Worm (Caenorhabditis elegans): ENCODE results near the gene nrps-1.

Gene nrps-1

DNA sequence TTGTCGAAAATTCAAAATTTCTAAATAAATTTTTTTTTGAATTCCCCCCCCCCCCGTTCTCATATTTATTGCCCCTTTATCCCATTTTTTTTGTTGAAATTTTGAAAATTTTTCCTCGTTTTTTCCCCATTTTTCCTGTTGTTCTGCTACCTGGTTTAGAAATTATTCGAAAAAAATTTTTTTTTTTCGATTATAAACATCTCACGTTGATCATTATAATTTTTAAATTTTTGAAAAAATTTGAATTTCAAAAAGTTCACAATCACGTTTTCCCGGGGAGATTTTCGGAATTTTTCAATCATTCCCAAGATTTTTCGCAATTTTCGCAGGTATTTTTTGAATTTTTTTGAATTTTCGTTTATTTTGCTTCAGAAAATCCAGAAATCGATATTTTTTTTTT lies 54.4 kb downstream of the nrps-1 start, which contains the start of gene Y66D12A.3:
Y66D12A.3 (plus strand) TSS at position 301 of the 400 bp plus-strand sequence.
- TF ChIP-seq sptf-1 (tag; optimal IDR thresholded peaks at IDR 0.05) (no peak), blmp-1 (tag; optimal IDR thresholded peaks at IDR 0.05) (no peak)

DNA sequence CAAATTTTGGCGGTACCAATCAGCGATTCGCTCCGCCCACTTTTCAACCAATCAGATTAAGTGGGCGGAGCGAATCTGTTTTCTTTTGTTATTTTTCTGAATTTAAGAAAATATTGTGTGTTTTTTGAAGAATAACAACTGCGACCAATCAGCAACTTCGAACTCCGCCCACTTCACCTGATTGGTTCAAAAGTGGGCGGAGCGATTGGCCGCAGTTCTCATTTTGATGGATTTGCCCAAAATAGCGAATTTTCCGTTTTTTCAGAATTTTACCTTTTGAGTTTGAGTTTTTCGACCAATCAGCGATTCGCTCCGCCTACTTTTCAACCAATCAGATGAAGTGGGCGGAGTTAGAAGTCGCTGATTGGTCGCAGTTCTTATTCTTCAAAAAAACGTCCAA lies 54.8 kb downstream of the nrps-1 start:
- TF ChIP-seq lin-13 (tag; optimal IDR thresholded peaks at IDR 0.05) (no peak), cnd-1 (tag; optimal IDR thresholded peaks at IDR 0.05) (no peak), ham-2 (GFP tag; optimal IDR thresholded peaks at IDR 0.05) (no peak), sptf-1 (tag; optimal IDR thresholded peaks at IDR 0.05) (no peak), nhr-28 (tag; optimal IDR thresholded peaks at IDR 0.05) (no peak), bed-3 (GFP tag; optimal IDR thresholded peaks at IDR 0.05) (no peak), ztf-11 (tag; optimal IDR thresholded peaks at IDR 0.05) (no peak), nhr-76 (tag; optimal IDR thresholded peaks at IDR 0.05) (no peak), nhr-237 (tag; optimal IDR thresholded peaks at IDR 0.05) (no peak), elt-1 (tag; optimal IDR thresholded peaks at IDR 0.05; ENCODE audit: borderline replicate concordance, insufficient read depth) (no peak), mls-2 (tag; optimal IDR thresholded peaks at IDR 0.05) (no peak), mep-1 (tag; optimal IDR thresholded peaks at IDR 0.05) (no peak), elt-3 (tag; optimal IDR thresholded peaks at IDR 0.05) (no peak), blmp-1 (tag; optimal IDR thresholded peaks at IDR 0.05) (no peak), unc-120 (tag; optimal IDR thresholded peaks at IDR 0.05; ENCODE audit: poor library complexity, severe bottlenecking) (no peak), ces-1 (GFP tag; optimal IDR thresholded peaks at IDR 0.05) (no peak), unc-39 (tag; optimal IDR thresholded peaks at IDR 0.05) (no peak)

DNA sequence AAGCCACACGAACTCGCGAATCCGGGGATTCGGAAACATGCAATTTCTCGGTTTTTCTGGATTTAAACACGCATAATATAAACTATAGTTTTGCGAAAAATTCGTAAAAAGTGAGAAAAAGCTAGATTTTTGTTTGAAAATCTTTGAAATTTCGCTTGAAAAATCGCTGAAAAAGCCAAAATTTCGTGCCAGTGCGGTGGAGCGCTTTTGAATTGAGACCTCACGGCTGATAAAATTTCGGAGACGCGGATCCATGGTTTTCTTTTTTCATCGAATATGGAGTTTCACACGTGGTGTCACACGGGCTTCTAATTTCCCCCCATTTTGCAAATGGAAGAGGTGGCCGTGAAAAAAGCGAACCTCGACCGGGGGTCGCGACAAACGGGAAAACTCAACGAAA lies 55.8 kb downstream of the nrps-1 start:
- TF ChIP-seq unc-120 (tag; optimal IDR thresholded peaks at IDR 0.05; ENCODE audit: poor library complexity, severe bottlenecking) (no peak), cnd-1 (tag; optimal IDR thresholded peaks at IDR 0.05) (no peak), ceh-43 (GFP tag; optimal IDR thresholded peaks at IDR 0.05) (no peak), drap-1 (GFP tag; optimal IDR thresholded peaks at IDR 0.05) (no peak), nhr-76 (tag; optimal IDR thresholded peaks at IDR 0.05) (no peak), tbx-8 (GFP tag; optimal IDR thresholded peaks at IDR 0.05) (no peak), M03D4.4 (tag; optimal IDR thresholded peaks at IDR 0.05) (no peak), lin-32 (GFP tag; optimal IDR thresholded peaks at IDR 0.05) (no peak), ham-2 (GFP tag; optimal IDR thresholded peaks at IDR 0.05) (no peak), unc-39 (tag; optimal IDR thresholded peaks at IDR 0.05) (no peak), nhr-2 (tag; optimal IDR thresholded peaks at IDR 0.05) (no peak), bed-3 (GFP tag; optimal IDR thresholded peaks at IDR 0.05) (no peak), ztf-11 (tag; optimal IDR thresholded peaks at IDR 0.05) (no peak), sptf-1 (tag; optimal IDR thresholded peaks at IDR 0.05) (no peak), flh-1 (GFP tag; optimal IDR thresholded peaks at IDR 0.05) (no peak), nhr-28 (tag; optimal IDR thresholded peaks at IDR 0.05) (no peak), blmp-1 (tag; optimal IDR thresholded peaks at IDR 0.05) (no peak), snpc-4 (tag; optimal IDR thresholded peaks at IDR 0.05) (no peak)

DNA sequence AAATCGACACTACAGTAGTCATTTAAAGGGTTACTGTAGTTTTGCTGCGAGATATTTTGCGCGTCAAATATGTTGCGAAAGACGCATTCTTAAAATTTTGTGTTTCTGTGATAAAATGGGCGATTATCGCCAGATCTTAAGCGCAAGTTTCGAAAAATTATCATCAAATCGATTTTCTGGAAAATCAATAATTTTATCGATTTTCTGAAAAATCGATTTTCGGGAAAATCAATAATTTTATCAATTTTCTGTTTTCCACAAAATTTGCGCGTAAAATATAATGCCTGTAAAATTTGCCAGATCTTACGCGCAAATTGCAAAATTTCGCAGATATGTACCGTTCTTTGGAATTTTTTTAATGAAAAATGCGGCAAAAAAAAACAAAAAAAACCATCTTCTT lies 57.6 kb downstream of the nrps-1 start:
- no peak for TF ChIP-seq nhr-76 (tag; optimal IDR thresholded peaks at IDR 0.05)
- TF ChIP-seq pha-4 (tag; optimal IDR thresholded peaks at IDR 0.05): no peak
- no peak for TF ChIP-seq drap-1 (GFP tag; optimal IDR thresholded peaks at IDR 0.05)
- TF ChIP-seq sptf-1 (tag; optimal IDR thresholded peaks at IDR 0.05): no peak
- no peak for TF ChIP-seq lin-32 (GFP tag; optimal IDR thresholded peaks at IDR 0.05)
- no peak for TF ChIP-seq nhr-28 (tag; optimal IDR thresholded peaks at IDR 0.05)
- TF ChIP-seq ceh-43 (GFP tag; optimal IDR thresholded peaks at IDR 0.05): no peak
- TF ChIP-seq unc-120 (tag; optimal IDR thresholded peaks at IDR 0.05; ENCODE audit: poor library complexity, severe bottlenecking): no peak
- no peak for TF ChIP-seq mls-2 (tag; optimal IDR thresholded peaks at IDR 0.05)
- TF ChIP-seq elt-3 (tag; optimal IDR thresholded peaks at IDR 0.05): no peak
- TF ChIP-seq ham-2 (GFP tag; optimal IDR thresholded peaks at IDR 0.05): no peak
- TF ChIP-seq ztf-11 (tag; optimal IDR thresholded peaks at IDR 0.05): no peak
- no peak for TF ChIP-seq nhr-12 (tag; optimal IDR thresholded peaks at IDR 0.05)
- no peak for TF ChIP-seq tbx-8 (GFP tag; optimal IDR thresholded peaks at IDR 0.05)
- TF ChIP-seq cnd-1 (tag; optimal IDR thresholded peaks at IDR 0.05): no peak
- TF ChIP-seq nhr-2 (tag; optimal IDR thresholded peaks at IDR 0.05): no peak
- no peak for TF ChIP-seq hlh-1 (tag; optimal IDR thresholded peaks at IDR 0.05)
- no peak for TF ChIP-seq lin-13 (tag; optimal IDR thresholded peaks at IDR 0.05)
- no peak for TF ChIP-seq ces-1 (GFP tag; optimal IDR thresholded peaks at IDR 0.05)
- TF ChIP-seq snpc-4 (tag; optimal IDR thresholded peaks at IDR 0.05): no peak

All from whole organism, mixed stage, embryonic.